Fruit fly (Drosophila melanogaster) whole organism, embryonic: Measurements from ENCODE around the gene Pop4.
A peak's percentile ranks its signal among the peaks of the same experiment; 100 is the strongest.

Experiments
- Atf-2 ChIP-seq: fragments of 200-800 bp; sonication (Bioruptor generic); optimal IDR thresholded peaks from 2 replicates; lab custom pipeline; 2016; ENCODE audit warnings: missing biosample characterization, missing genetic modification characterization
- BtbVII ChIP-seq: fragments of 200-800 bp; sonication (Bioruptor generic); optimal IDR thresholded peaks from 3 replicates; lab custom pipeline; 2017; ENCODE audit warnings: missing biosample characterization, mild to moderate bottlenecking, missing genetic modification characterization
- CG12942 ChIP-seq: fragments of 200-800 bp; sonication (Bioruptor generic); optimal IDR thresholded peaks from 3 replicates; lab custom pipeline; 2016; ENCODE audit warnings: missing biosample characterization, missing genetic modification characterization
- CG14860 ChIP-seq: fragments of 200-800 bp; sonication (Bioruptor generic); IDR thresholded peaks from 3 replicates; pipeline ENCODE4 v1.3.6; 2022; ENCODE audit warnings: missing biosample characterization, missing genetic modification characterization; ENCODE audit not compliant: partially characterized antibody
- CG1602 ChIP-seq: fragments of 200-800 bp; sonication (Bioruptor generic); optimal IDR thresholded peaks from 3 replicates; lab custom pipeline; 2016; ENCODE audit warnings: missing biosample characterization, missing genetic modification characterization
- CG1792 ChIP-seq: fragments of 200-800 bp; sonication (Bioruptor generic); optimal IDR thresholded peaks from 2 replicates; lab custom pipeline; 2016; ENCODE audit warnings: missing biosample characterization, missing genetic modification characterization
- CG18619 ChIP-seq: fragments of 200-800 bp; sonication (Bioruptor generic); optimal IDR thresholded peaks from 3 replicates; lab custom pipeline; 2017; ENCODE audit warnings: missing biosample characterization, mild to moderate bottlenecking, missing genetic modification characterization
- CG2199 ChIP-seq: fragments of 200-800 bp; sonication (Bioruptor generic); IDR thresholded peaks from 3 replicates; pipeline ENCODE4 v1.3.6; 2022; ENCODE audit warnings: missing biosample characterization, missing genetic modification characterization
- CG8281 ChIP-seq: fragments of 200-800 bp; sonication (Bioruptor generic); optimal IDR thresholded peaks from 2 replicates; lab custom pipeline; 2018; ENCODE audit warnings: missing biosample characterization, mild to moderate bottlenecking, missing genetic modification characterization, moderate library complexity
- Hmr ChIP-seq: fragments of 200-800 bp; sonication (Bioruptor generic); optimal IDR thresholded peaks from 3 replicates; lab custom pipeline; 2017; ENCODE audit warnings: mild to moderate bottlenecking, missing biosample characterization, missing genetic modification reagents, missing genetic modification characterization
- MBD-R2 ChIP-seq: fragments of 200-800 bp; sonication (Bioruptor generic); IDR thresholded peaks from 2 replicates; pipeline ENCODE4 v1.3.6; 2022; ENCODE audit warnings: missing biosample characterization, missing genetic modification characterization
- NK7.1 ChIP-seq: fragments of 200-800 bp; sonication (Bioruptor generic); optimal IDR thresholded peaks from 3 replicates; lab custom pipeline; 2016; ENCODE audit warnings: missing biosample characterization, missing genetic modification characterization
- NfI ChIP-seq: fragments of 200-800 bp; sonication (Bioruptor generic); optimal IDR thresholded peaks from 3 replicates; lab custom pipeline; 2018; ENCODE audit warnings: missing biosample characterization, mild to moderate bottlenecking, missing genetic modification characterization, moderate library complexity
- da ChIP-seq: fragments of 200-800 bp; sonication (Bioruptor generic); optimal IDR thresholded peaks from 2 replicates; lab custom pipeline; 2016; ENCODE audit warnings: missing biosample characterization, missing genetic modification characterization
- exex ChIP-seq: fragments of 200-800 bp; sonication (Bioruptor generic); optimal IDR thresholded peaks from 4 replicates; lab custom pipeline; 2018; ENCODE audit warnings: missing biosample characterization, mild to moderate bottlenecking, missing genetic modification characterization, moderate library complexity
- gt ChIP-seq: fragments of 200-800 bp; sonication (Bioruptor generic); IDR thresholded peaks from 2 replicates; pipeline ENCODE4 v1.3.6; 2022; ENCODE audit warnings: missing biosample characterization, missing genetic modification characterization
- jumu ChIP-seq: fragments of 200-800 bp; sonication (Bioruptor generic); optimal IDR thresholded peaks from 3 replicates; lab custom pipeline; 2016; ENCODE audit warnings: missing biosample characterization, missing genetic modification characterization
- psq ChIP-seq: fragments of 200-800 bp; sonication (Bioruptor generic); optimal IDR thresholded peaks from 2 replicates; lab custom pipeline; 2017; ENCODE audit warnings: missing biosample characterization, missing genetic modification characterization
- sisA ChIP-seq: fragments of 200-800 bp; sonication (Bioruptor generic); IDR thresholded peaks from 2 replicates; pipeline ENCODE4 v1.3.6; 2022; ENCODE audit warnings: missing biosample characterization, missing genetic modification characterization
- sug ChIP-seq: fragments of 200-800 bp; optimal IDR thresholded peaks from 2 replicates; lab custom pipeline; 2019; ENCODE audit warnings: missing biosample characterization, mild to moderate bottlenecking, missing genetic modification characterization, moderate library complexity

The Pop4 gene

dm6 chr3L:7934200-7934599 lies 44.2 kb downstream of the Pop4 start:
- TF ChIP-seq gt (GFP tag; lab: Robert Waterston, UW) (no peak), NK7.1 (GFP tag; lab: Kevin White, UChicago) (no peak), CG2199 (GFP tag; lab: Robert Waterston, UW) (0 out of 3 replicates have a peak, but pooled peaks have one; percentile 40), CG8281 (tag; lab: Kevin White, UChicago) (no peak), jumu (GFP tag; lab: Kevin White, UChicago) (no peak), sug (peak; percentile 32), sisA (GFP tag; lab: Robert Waterston, UW) (no peak), da (GFP tag; lab: Kevin White, UChicago) (no peak), BtbVII (no peak), MBD-R2 (GFP tag; lab: Robert Waterston, UW) (no peak), Hmr (GFP tag; lab: Kevin White, UChicago) (no peak), CG18619 (GFP tag; lab: Kevin White, UChicago) (no peak), CG1602 (GFP tag; lab: Kevin White, UChicago) (no peak), Atf-2 (GFP tag; lab: Kevin White, UChicago) (no peak), NfI (GFP tag; lab: Kevin White, UChicago) (no peak), CG12942 (GFP tag; lab: Kevin White, UChicago) (no peak), psq (GFP tag; lab: Kevin White, UChicago) (no peak), CG14860 (GFP tag; lab: Robert Waterston, UW) (no peak), CG1792 (no peak), exex (tag; lab: Kevin White, UChicago) (peak; percentile 86)
